Fruit fly (Drosophila melanogaster): ENCODE measurements around the gene CG18558.

CG18558 gene

dm6 chr2L:2885503-2886225 lies 41.4 kb upstream of the CG18558 start, which contains the start of the genes NTPase and lilli (continued):
- TF ChIP-seq CG9876 (GFP tag; optimal IDR thresholded peaks at IDR 0.05): peak; percentile 66
- TF ChIP-seq al (GFP tag; IDR thresholded peaks at IDR 0.05): 0 out of 2 replicates have a peak, but pooled peaks have one; percentile 7
- 0 out of 2 replicates have a peak, but pooled peaks have one; percentile 16 for TF ChIP-seq stc (GFP tag; IDR thresholded peaks at IDR 0.05)
- TF ChIP-seq HHEX (GFP tag; optimal IDR thresholded peaks at IDR 0.05): peak; percentile 40
- TF ChIP-seq CG17802 (tag; optimal IDR thresholded peaks at IDR 0.05): peak; percentile 39
- TF ChIP-seq CG17385 (GFP tag; optimal IDR thresholded peaks at IDR 0.05): no peak
- peak; percentile 39 for TF ChIP-seq Sox100B (GFP tag; optimal IDR thresholded peaks at IDR 0.05)
- no peak for TF ChIP-seq nau (GFP tag; optimal IDR thresholded peaks at IDR 0.05)
- no peak for TF ChIP-seq CG11093 (GFP tag; IDR thresholded peaks at IDR 0.05)
- peak; percentile 56 for TF ChIP-seq ssp (GFP tag; IDR thresholded peaks at IDR 0.05)
- TF ChIP-seq chm (GFP tag; IDR thresholded peaks at IDR 0.05): peak; percentile 70
- no peak for TF ChIP-seq Dip2 (GFP tag; IDR thresholded peaks at IDR 0.05)
- no peak for TF ChIP-seq Tbp (GFP tag; optimal IDR thresholded peaks at IDR 0.05)
- no peak for TF ChIP-seq psq (GFP tag; optimal IDR thresholded peaks at IDR 0.05)
- TF ChIP-seq so (GFP tag; IDR thresholded peaks at IDR 0.05): 0 out of 3 replicates have a peak, but pooled peaks have one; percentile 40
- TF ChIP-seq CG13424 (tag; optimal IDR thresholded peaks at IDR 0.05): no peak
- TF ChIP-seq CG16813 (GFP tag; IDR thresholded peaks at IDR 0.05; ENCODE audit: partially characterized antibody): peak; percentile 95
- TF ChIP-seq aop (GFP tag; IDR thresholded peaks at IDR 0.05): no peak
- TF ChIP-seq CG8478 (optimal IDR thresholded peaks at IDR 0.05): peak; percentile 98
- no peak for TF ChIP-seq Taf1 (GFP tag; IDR thresholded peaks at IDR 0.05)
- TF ChIP-seq slou (GFP tag; optimal IDR thresholded peaks at IDR 0.05): no peak
- peak; percentile 92 for TF ChIP-seq knrl (GFP tag; IDR thresholded peaks at IDR 0.05; ENCODE audit: partially characterized antibody)
- peak; percentile 70 for TF ChIP-seq vvl (GFP tag; IDR thresholded peaks at IDR 0.05)
- no peak for TF ChIP-seq emc (GFP tag; optimal IDR thresholded peaks at IDR 0.05)
- TF ChIP-seq dm (GFP tag; optimal IDR thresholded peaks at IDR 0.05): peak; percentile 48
- no peak for TF ChIP-seq caup (GFP tag; optimal IDR thresholded peaks at IDR 0.05; ENCODE audit: severe bottlenecking)
- TF ChIP-seq CG6654 (GFP tag; optimal IDR thresholded peaks at IDR 0.05): no peak
- TF ChIP-seq ken (GFP tag; IDR thresholded peaks at IDR 0.05): peak; percentile 78
- TF ChIP-seq CG7271 (tag; optimal IDR thresholded peaks at IDR 0.05): peak; percentile 36
- TF ChIP-seq dati (GFP tag; IDR thresholded peaks at IDR 0.05): no peak
- TF ChIP-seq scrt (GFP tag; optimal IDR thresholded peaks at IDR 0.05): peak; percentile 81
- TF ChIP-seq ab (GFP tag; optimal IDR thresholded peaks at IDR 0.05): peak; percentile 15
- TF ChIP-seq nmo (GFP tag; optimal IDR thresholded peaks at IDR 0.05): peak; percentile 33
- no peak for TF ChIP-seq pfk (GFP tag; optimal IDR thresholded peaks at IDR 0.05)
- peak; percentile 5 for TF ChIP-seq CG10565 (GFP tag; optimal IDR thresholded peaks at IDR 0.05)
- TF ChIP-seq ash1 (GFP tag; optimal IDR thresholded peaks at IDR 0.05): no peak
- TF ChIP-seq CG1792 (GFP tag; optimal IDR thresholded peaks at IDR 0.05): peak; percentile 12
- TF ChIP-seq Hr39 (optimal IDR thresholded peaks at IDR 0.05): no peak
- peak; percentile 68; the same call in 1 of the 2 replicates for TF ChIP-seq Xrp1 (GFP tag; IDR thresholded peaks at IDR 0.05)
- no peak; the same call in 1 of the 2 replicates for TF ChIP-seq ranshi (GFP tag; IDR thresholded peaks at IDR 0.05)
- TF ChIP-seq Usf (GFP tag; optimal IDR thresholded peaks at IDR 0.05): no peak
- TF ChIP-seq gce (GFP tag; IDR thresholded peaks at IDR 0.05): 0 out of 3 replicates have a peak, but pooled peaks have one; percentile 36
- peak; percentile 61 for TF ChIP-seq CG3163 (GFP tag; optimal IDR thresholded peaks at IDR 0.05)
- no peak for TF ChIP-seq NC2α (GFP tag; optimal IDR thresholded peaks at IDR 0.05)
- peak; percentile 39 for TF ChIP-seq sd (tag; optimal IDR thresholded peaks at IDR 0.05)
- peak; percentile 34 for TF ChIP-seq CG14710 (tag; optimal IDR thresholded peaks at IDR 0.05)
- TF ChIP-seq Dad (GFP tag; optimal IDR thresholded peaks at IDR 0.05): peak; percentile 75
- TF ChIP-seq Hr51 (GFP tag; optimal IDR thresholded peaks at IDR 0.05): peak; percentile 31 to 43
- 0 out of 2 replicates have a peak, but pooled peaks have one; percentile 18 for TF ChIP-seq rib (GFP tag; IDR thresholded peaks at IDR 0.05)
- peak; percentile 48 for TF ChIP-seq Ets97D (GFP tag; optimal IDR thresholded peaks at IDR 0.05)
